Worm (Caenorhabditis elegans) whole organism, L1 larva: ENCODE measurements around the gene C54D10.9.

Experiments used
- C04F5.9 ChIP-seq: sonication (generic microtip); optimal IDR thresholded peaks from 2 replicates; lab custom pipeline; 2016; ENCODE audit warnings: missing genetic modification characterization, missing compliant biosample characterization
- C34B4.2 ChIP-seq: sonication (generic microtip); optimal IDR thresholded peaks from 2 replicates; lab custom pipeline; 2017; ENCODE audit warnings: mild to moderate bottlenecking, missing genetic modification characterization, missing compliant biosample characterization
- aha-1 ChIP-seq: fragments of 150-350 bp; optimal IDR thresholded peaks from 2 replicates; lab custom pipeline; 2014; ENCODE audit warnings: missing biosample characterization, missing genetic modification characterization
- alr-1 ChIP-seq: fragments of 200-800 bp; sonication (Bioruptor generic); optimal IDR thresholded peaks from 2 replicates; lab custom pipeline; 2018; ENCODE audit warnings: borderline replicate concordance, mild to moderate bottlenecking, missing genetic modification characterization, missing compliant biosample characterization
- aly-2 ChIP-seq: fragments of 150-350 bp; optimal IDR thresholded peaks from 2 replicates; lab custom pipeline; 2014; ENCODE audit warnings: missing biosample characterization, missing genetic modification characterization
- blmp-1 ChIP-seq: fragments of 150-350 bp; optimal IDR thresholded peaks from 2 replicates; lab custom pipeline; 2014; ENCODE audit warnings: missing biosample characterization, missing genetic modification characterization
- ceh-63 ChIP-seq: fragments of 200-800 bp; sonication (Bioruptor generic); optimal IDR thresholded peaks from 2 replicates; lab custom pipeline; 2018; ENCODE audit warnings: mild to moderate bottlenecking, missing genetic modification characterization, missing compliant biosample characterization
- ceh-82 ChIP-seq, 3 experiments: fragments of 150-350 bp in 1 of 3; sonication (generic microtip) in 2 of 3; optimal IDR thresholded peaks; 2 replicates each; lab custom pipeline; 2014 to 2017; ENCODE audit warnings: missing biosample characterization in 3 of 3, missing genetic modification characterization in 3 of 3
- ceh-88 ChIP-seq: fragments of 200-800 bp; sonication (Bioruptor generic); IDR thresholded peaks from 2 replicates; pipeline ENCODE4 v1.3.6; 2022; ENCODE audit warnings: missing genetic modification characterization, missing compliant biosample characterization
- ceh-90 ChIP-seq: sonication (generic microtip); optimal IDR thresholded peaks from 2 replicates; lab custom pipeline; 2016; ENCODE audit warnings: missing genetic modification characterization, missing compliant biosample characterization
- efl-1 ChIP-seq, 4 experiments: fragments of 150-350 bp; optimal IDR thresholded peaks in 3 of 4; peaks in 1 of 4; 1 replicate in 1 of 4; 2 replicates in 3 of 4; lab custom pipeline; 2014; ENCODE audit warnings: missing biosample characterization in 2 of 4, missing genetic modification characterization in 2 of 4, missing genetic modification reagents in 2 of 4
- efl-3 ChIP-seq: fragments of 200-800 bp; sonication (Bioruptor generic); optimal IDR thresholded peaks from 2 replicates; lab custom pipeline; 2018; ENCODE audit warnings: mild to moderate bottlenecking, missing genetic modification characterization, missing compliant biosample characterization
- egl-27 ChIP-seq, 2 experiments: fragments of 150-350 bp in 1 of 2; sonication (generic microtip); optimal IDR thresholded peaks; 3 replicates each; lab custom pipeline; 2017 to 2018; ENCODE audit warnings: missing biosample characterization in 2 of 2, missing genetic modification characterization in 2 of 2, missing genetic modification reagents in 2 of 2
- elt-3 ChIP-seq, 6 experiments: fragments of 150-350 bp in 1 of 6; sonication (generic microtip); optimal IDR thresholded peaks; 2 replicates each; lab custom pipeline; 2017 to 2018; ENCODE audit warnings: missing biosample characterization in 6 of 6, missing genetic modification characterization in 6 of 6, inconsistent platforms in 1 of 6
- ets-5 ChIP-seq: fragments of 200-800 bp; sonication (Bioruptor generic); IDR thresholded peaks from 2 replicates; pipeline ENCODE4 v1.3.6; 2022; ENCODE audit warnings: missing genetic modification characterization, missing compliant biosample characterization
- fkh-4 ChIP-seq: sonication (generic microtip); optimal IDR thresholded peaks from 2 replicates; lab custom pipeline; 2016; ENCODE audit warnings: missing compliant biosample characterization, missing genetic modification characterization, borderline replicate concordance
- grh-1 ChIP-seq: fragments of 200-800 bp; sonication (Bioruptor generic); IDR thresholded peaks from 2 replicates; pipeline ENCODE4 v1.3.6; 2022; ENCODE audit warnings: missing genetic modification reagents, missing genetic modification characterization, missing compliant biosample characterization
- hlh-4 ChIP-seq: sonication (generic microtip); optimal IDR thresholded peaks from 2 replicates; lab custom pipeline; 2016; ENCODE audit warnings: mild to moderate bottlenecking, missing genetic modification characterization, missing compliant biosample characterization
- hpl-2 ChIP-seq: fragments of 150-350 bp; optimal IDR thresholded peaks from 2 replicates; lab custom pipeline; 2014; ENCODE audit warnings: missing biosample characterization, missing genetic modification reagents, missing genetic modification characterization
- isw-1 ChIP-seq: fragments of 200-800 bp; sonication (Bioruptor generic); IDR thresholded peaks from 2 replicates; pipeline ENCODE4 v1.3.6; 2022; ENCODE audit warnings: missing genetic modification characterization, missing compliant biosample characterization
- lin-14 ChIP-seq: fragments of 200-800 bp; sonication (Bioruptor generic); optimal IDR thresholded peaks from 2 replicates; lab custom pipeline; 2018; ENCODE audit warnings: mild to moderate bottlenecking, missing genetic modification characterization, moderate library complexity, missing compliant biosample characterization
- lin-35 ChIP-seq, 2 experiments: fragments of 150-350 bp; optimal IDR thresholded peaks; 2 replicates each; lab custom pipeline; 2014; ENCODE audit warnings: missing biosample characterization in 2 of 2, missing genetic modification characterization in 2 of 2, missing genetic modification reagents in 2 of 2
- lin-39 ChIP-seq: fragments of 150-350 bp; optimal IDR thresholded peaks from 2 replicates; lab custom pipeline; 2014; ENCODE audit warnings: missing biosample characterization, missing genetic modification reagents, missing genetic modification characterization
- mab-9 ChIP-seq: fragments of 200-800 bp; sonication (Bioruptor generic); IDR thresholded peaks from 2 replicates; pipeline ENCODE4 v1.3.6; 2022; ENCODE audit warnings: missing genetic modification reagents, missing genetic modification characterization, missing compliant biosample characterization
- mdl-1 ChIP-seq, 2 experiments: fragments of 150-350 bp; optimal IDR thresholded peaks; 2 replicates each; lab custom pipeline; 2014 to 2017; ENCODE audit warnings: missing biosample characterization in 2 of 2, missing genetic modification characterization in 2 of 2, inconsistent platforms in 1 of 2
- nhr-12 ChIP-seq: sonication (generic microtip); optimal IDR thresholded peaks from 2 replicates; lab custom pipeline; 2017; ENCODE audit warnings: missing biosample characterization, missing genetic modification characterization
- nhr-19 ChIP-seq: fragments of 200-800 bp; sonication (Bioruptor generic); conservative IDR thresholded peaks from 2 replicates; pipeline ENCODE4 v1.3.6; 2022; ENCODE audit warnings: missing genetic modification characterization, missing compliant biosample characterization
- nhr-20 ChIP-seq: sonication (generic microtip); optimal IDR thresholded peaks from 2 replicates; lab custom pipeline; 2016; ENCODE audit warnings: mild to moderate bottlenecking, missing genetic modification characterization, missing compliant biosample characterization
- nhr-237 ChIP-seq: fragments of 150-350 bp; optimal IDR thresholded peaks from 2 replicates; lab custom pipeline; 2014; ENCODE audit warnings: missing biosample characterization, missing genetic modification characterization
- nhr-28 ChIP-seq: fragments of 150-350 bp; optimal IDR thresholded peaks from 2 replicates; lab custom pipeline; 2014; ENCODE audit warnings: missing biosample characterization, missing genetic modification characterization
- nhr-47 ChIP-seq: sonication (generic microtip); optimal IDR thresholded peaks from 2 replicates; lab custom pipeline; 2016; ENCODE audit warnings: mild to moderate bottlenecking, missing genetic modification characterization, moderate library complexity, missing compliant biosample characterization
- nhr-71 ChIP-seq: sonication (generic microtip); optimal IDR thresholded peaks from 2 replicates; lab custom pipeline; 2016; ENCODE audit warnings: mild to moderate bottlenecking, missing genetic modification characterization, moderate library complexity, missing compliant biosample characterization
- nhr-77 ChIP-seq: fragments of 150-350 bp; optimal IDR thresholded peaks from 2 replicates; lab custom pipeline; 2014; ENCODE audit warnings: missing biosample characterization, missing genetic modification characterization
- nhr-85 ChIP-seq: sonication (generic microtip); peaks from one replicate; lab custom pipeline; 2016; ENCODE audit warnings: missing genetic modification characterization, inconsistent platforms, missing compliant biosample characterization
- nhr-90 ChIP-seq: sonication (generic microtip); optimal IDR thresholded peaks from 2 replicates; lab custom pipeline; 2016; ENCODE audit warnings: mild to moderate bottlenecking, missing genetic modification characterization, missing compliant biosample characterization; ENCODE audit not compliant: poor library complexity
- pax-3 ChIP-seq: fragments of 200-800 bp; sonication (Bioruptor generic); optimal IDR thresholded peaks from 2 replicates; lab custom pipeline; 2018; ENCODE audit warnings: mild to moderate bottlenecking, missing genetic modification characterization, moderate library complexity, missing compliant biosample characterization
- rnt-1 ChIP-seq: sonication (generic microtip); optimal IDR thresholded peaks from 2 replicates; lab custom pipeline; 2016; ENCODE audit warnings: mild to moderate bottlenecking, missing genetic modification characterization, moderate library complexity, missing compliant biosample characterization
- skn-1 ChIP-seq: fragments of 150-350 bp; optimal IDR thresholded peaks from 2 replicates; lab custom pipeline; 2014; ENCODE audit warnings: missing biosample characterization, missing genetic modification characterization
- snpc-4 ChIP-seq: fragments of 150-350 bp; optimal IDR thresholded peaks from 2 replicates; lab custom pipeline; 2014; ENCODE audit warnings: missing biosample characterization, missing genetic modification characterization
- snu-23 ChIP-seq: sonication (generic microtip); optimal IDR thresholded peaks from 2 replicates; lab custom pipeline; 2016; ENCODE audit warnings: missing genetic modification characterization, missing compliant biosample characterization
- sptf-1 ChIP-seq: fragments of 150-350 bp; optimal IDR thresholded peaks from 2 replicates; lab custom pipeline; 2014; ENCODE audit warnings: missing biosample characterization, missing genetic modification characterization
- tbx-2 ChIP-seq: sonication (generic microtip); optimal IDR thresholded peaks from 2 replicates; lab custom pipeline; 2016; ENCODE audit warnings: missing genetic modification characterization, missing compliant biosample characterization
- unc-30 ChIP-seq: sonication (generic microtip); optimal IDR thresholded peaks from 2 replicates; lab custom pipeline; 2017; ENCODE audit warnings: missing biosample characterization, missing genetic modification characterization
- unc-98 ChIP-seq: fragments of 200-800 bp; sonication (Bioruptor generic); IDR thresholded peaks from 2 replicates; pipeline ENCODE4 v1.3.6; 2022; ENCODE audit warnings: missing genetic modification characterization, missing compliant biosample characterization
- xbp-1 ChIP-seq: sonication (generic microtip); optimal IDR thresholded peaks from 2 replicates; lab custom pipeline; 2016; ENCODE audit warnings: missing genetic modification characterization, missing compliant biosample characterization
- ztf-11 ChIP-seq, 2 experiments: sonication (generic microtip); optimal IDR thresholded peaks; 2 replicates each; lab custom pipeline; 2016 to 2017; ENCODE audit warnings: missing genetic modification characterization in 2 of 2, missing biosample characterization in 1 of 2, missing compliant biosample characterization in 1 of 2
- ztf-4 ChIP-seq: fragments of 150-350 bp; optimal IDR thresholded peaks from 2 replicates; lab custom pipeline; 2014; ENCODE audit warnings: missing biosample characterization, missing genetic modification characterization

C54D10.9 gene

ce11 chrV:12408996-12409395, 38.0 kb upstream of the C54D10.9 start:
- TF ChIP-seq elt-3 (tag; optimal IDR thresholded peaks at IDR 0.05; lab: Kevin White, UChicago): peak in 1 of 6 experiments; percentile 0
- TF ChIP-seq nhr-71 (tag; lab: Kevin White, UChicago): peak; percentile 17
- peak; percentile 62 for TF ChIP-seq xbp-1
- peak; percentile 37 for TF ChIP-seq snu-23 (GFP tag; lab: Kevin White, UChicago)
- peak; percentile 17 for TF ChIP-seq nhr-28 (tag; lab: Kevin White, UChicago)
- TF ChIP-seq nhr-19 (GFP tag; lab: Robert Waterston, UW): no peak
- peak; percentile 85 for TF ChIP-seq skn-1
- peak; percentile 72 for TF ChIP-seq lin-14 (GFP tag; lab: Kevin White, UChicago)
- peak in 1 of 2 experiments; percentile 3 for TF ChIP-seq lin-35 (GFP tag; optimal IDR thresholded peaks at IDR 0.05; lab: Kevin White, UChicago)
- TF ChIP-seq ztf-11 (tag; optimal IDR thresholded peaks at IDR 0.05; lab: Kevin White, UChicago): no peak
- TF ChIP-seq blmp-1 (tag; lab: Kevin White, UChicago): peak; percentile 48
- TF ChIP-seq efl-1 (optimal IDR thresholded peaks at IDR 0.05; lab: Kevin White, UChicago): peak in 1 of 2 experiments; percentile 34
- TF ChIP-seq efl-1 (GFP tag; optimal IDR thresholded peaks at IDR 0.05 in 1 of 2; lab: Kevin White, UChicago): no peak
- no peak for TF ChIP-seq nhr-12 (tag; lab: Kevin White, UChicago)
- peak; percentile 66 for TF ChIP-seq nhr-85 (tag; lab: Kevin White, UChicago)
- peak; percentile 45 for TF ChIP-seq nhr-20
- TF ChIP-seq ceh-82 (tag; optimal IDR thresholded peaks at IDR 0.05; lab: Kevin White, UChicago): peak in 1 of 3 experiments; percentile 12
- TF ChIP-seq unc-30 (tag; lab: Kevin White, UChicago): no peak

ce11 chrV:12410416-12411001, 36.4 kb upstream of the C54D10.9 start, which contains the start of gene hrg-2:
Gene hrg-2, minus strand, starts transcription at chrV:12410513.
- TF ChIP-seq nhr-77 (tag; lab: Kevin White, UChicago) (no peak), mab-9 (GFP tag; lab: Robert Waterston, UW) (no peak), lin-35 (GFP tag; optimal IDR thresholded peaks at IDR 0.05; lab: Kevin White, UChicago) (no peak), nhr-12 (tag; lab: Kevin White, UChicago) (no peak), nhr-47 (no peak), C04F5.9 (no peak), hlh-4 (tag; lab: Kevin White, UChicago) (no peak), tbx-2 (tag; lab: Kevin White, UChicago) (peak; percentile 6), aha-1 (no peak), C34B4.2 (tag; lab: Kevin White, UChicago) (no peak), nhr-90 (tag; lab: Kevin White, UChicago) (peak; percentile 34), nhr-71 (tag; lab: Kevin White, UChicago) (peak; percentile 57), grh-1 (GFP tag; lab: Robert Waterston, UW) (no peak), lin-14 (GFP tag; lab: Kevin White, UChicago) (peak; percentile 26), nhr-237 (tag; lab: Kevin White, UChicago) (no peak), fkh-4 (tag; lab: Kevin White, UChicago) (no peak), ztf-4 (tag; lab: Kevin White, UChicago) (no peak), efl-1 (optimal IDR thresholded peaks at IDR 0.05; lab: Kevin White, UChicago) (no peak), efl-1 (GFP tag; optimal IDR thresholded peaks at IDR 0.05 in 1 of 2; lab: Kevin White, UChicago) (no peak), blmp-1 (tag; lab: Kevin White, UChicago) (no peak), nhr-20 (peak; percentile 61), alr-1 (no peak), lin-39 (no peak), elt-3 (tag; optimal IDR thresholded peaks at IDR 0.05; lab: Kevin White, UChicago) (no peak), nhr-19 (GFP tag; lab: Robert Waterston, UW) (no peak), egl-27 (tag; optimal IDR thresholded peaks at IDR 0.05; lab: Kevin White, UChicago) (no peak), nhr-85 (tag; lab: Kevin White, UChicago) (peak; percentile 69), snu-23 (GFP tag; lab: Kevin White, UChicago) (peak; percentile 17)
- TF ChIP-seq, all 84 proteins: peak for 7

- TF ChIP-seq efl-3: no peak
- no peak for TF ChIP-seq pax-3 (tag; lab: Kevin White, UChicago)
- peak; percentile 41 for TF ChIP-seq lin-14 (GFP tag; lab: Kevin White, UChicago)
- no peak for TF ChIP-seq ceh-63 (GFP tag; lab: Kevin White, UChicago)
- TF ChIP-seq nhr-20: peak; percentile 0
- TF ChIP-seq ets-5 (GFP tag; lab: Robert Waterston, UW): no peak
- TF ChIP-seq unc-98: no peak
- TF ChIP-seq isw-1: no peak
- no peak for TF ChIP-seq sptf-1
- TF ChIP-seq aly-2 (tag; lab: Kevin White, UChicago): no peak
- TF ChIP-seq rnt-1 (tag; lab: Kevin White, UChicago): no peak
- no peak for TF ChIP-seq ceh-90 (tag; lab: Kevin White, UChicago)
- no peak for TF ChIP-seq egl-27 (tag; optimal IDR thresholded peaks at IDR 0.05; lab: Kevin White, UChicago)
- no peak for TF ChIP-seq ceh-88 (GFP tag; lab: Robert Waterston, UW)
- no peak for TF ChIP-seq hpl-2 (GFP tag; lab: Kevin White, UChicago)
- TF ChIP-seq blmp-1 (tag; lab: Kevin White, UChicago): no peak
- no peak for TF ChIP-seq ceh-82 (tag; optimal IDR thresholded peaks at IDR 0.05; lab: Kevin White, UChicago)
- no peak for TF ChIP-seq snpc-4 (tag; lab: Kevin White, UChicago)
- TF ChIP-seq mdl-1 (tag; optimal IDR thresholded peaks at IDR 0.05; lab: Kevin White, UChicago): no peak
These were observed 35.0 kb upstream of the C54D10.9 start, which contains the start of gene cdr-7 for ce11 chrV:12411909-12412308. Gene cdr-7, minus strand, starts transcription at chrV:12412113.
